Worm (Caenorhabditis elegans): ENCODE measurements around the gene phf-14.

ce11 chrV:17845370-17845967, 25.7 kb upstream of the phf-14 start:
- TF ChIP-seq pha-4 (tag; optimal IDR thresholded peaks at IDR 0.05): no peak
- no peak for TF ChIP-seq pqm-1 (tag; optimal IDR thresholded peaks at IDR 0.05)
- TF ChIP-seq hlh-13 (GFP tag; optimal IDR thresholded peaks at IDR 0.05): no peak
